Worm (Caenorhabditis elegans) whole organism, young adult: ENCODE results near the gene Y60C6A.3.

Experiments used
- B0261.1 ChIP-seq: sonication (generic microtip); optimal IDR thresholded peaks from 2 replicates; lab custom pipeline; 2016; ENCODE audit warnings: mild to moderate bottlenecking, missing genetic modification characterization, moderate library complexity, missing compliant biosample characterization
- B0336.3 ChIP-seq: fragments of 200-800 bp; sonication (Bioruptor generic); IDR thresholded peaks from 2 replicates; pipeline ENCODE4 v1.3.6; 2022; ENCODE audit warnings: missing genetic modification characterization, missing compliant biosample characterization
- C06A6.2 ChIP-seq: fragments of 200-800 bp; sonication (Bioruptor generic); conservative IDR thresholded peaks from 2 replicates; pipeline ENCODE4 v1.3.6; 2022; ENCODE audit warnings: missing genetic modification characterization, missing compliant biosample characterization
- C17E4.6 ChIP-seq: fragments of 200-800 bp; sonication (Bioruptor generic); IDR thresholded peaks from 2 replicates; pipeline ENCODE4 v1.3.6; 2022; ENCODE audit warnings: missing genetic modification reagents, missing genetic modification characterization, missing compliant biosample characterization
- F22D6.2 ChIP-seq: sonication (generic microtip); optimal IDR thresholded peaks from 2 replicates; lab custom pipeline; 2016; ENCODE audit warnings: mild to moderate bottlenecking, missing genetic modification characterization, missing compliant biosample characterization
- F33H1.4 ChIP-seq: fragments of 200-800 bp; sonication (Bioruptor generic); IDR thresholded peaks from 2 replicates; pipeline ENCODE4 v1.3.6; 2022; ENCODE audit warnings: missing genetic modification reagents, missing genetic modification characterization, missing compliant biosample characterization
- K12H6.12 ChIP-seq: fragments of 200-800 bp; sonication (Bioruptor generic); optimal IDR thresholded peaks from 2 replicates; lab custom pipeline; 2018; ENCODE audit warnings: mild to moderate bottlenecking, missing genetic modification characterization, missing compliant biosample characterization
- Y53G8AR.9 ChIP-seq: fragments of 200-800 bp; sonication (Bioruptor generic); conservative IDR thresholded peaks from 2 replicates; pipeline ENCODE4 v1.3.6; 2022; ENCODE audit warnings: missing genetic modification reagents, missing genetic modification characterization, missing compliant biosample characterization
- ZK185.1 ChIP-seq: sonication (generic microtip); optimal IDR thresholded peaks from 2 replicates; lab custom pipeline; 2016; ENCODE audit warnings: mild to moderate bottlenecking, missing genetic modification characterization, missing compliant biosample characterization; ENCODE audit not compliant: poor library complexity, severe bottlenecking
- ceh-100 ChIP-seq: fragments of 200-800 bp; sonication (Bioruptor generic); IDR thresholded peaks from 2 replicates; pipeline ENCODE4 v1.3.6; 2022; ENCODE audit warnings: missing genetic modification reagents, missing genetic modification characterization, missing compliant biosample characterization
- ceh-27 ChIP-seq: fragments of 200-800 bp; sonication (Bioruptor generic); optimal IDR thresholded peaks from 2 replicates; lab custom pipeline; 2018; ENCODE audit warnings: mild to moderate bottlenecking, missing genetic modification characterization, moderate library complexity, missing compliant biosample characterization
- ceh-58 ChIP-seq: fragments of 200-800 bp; sonication (Bioruptor generic); IDR thresholded peaks from 2 replicates; pipeline ENCODE4 v1.3.6; 2022; ENCODE audit warnings: missing genetic modification characterization, missing compliant biosample characterization
- ceh-79 ChIP-seq: sonication (generic microtip); optimal IDR thresholded peaks from 2 replicates; lab custom pipeline; 2017; ENCODE audit warnings: mild to moderate bottlenecking, missing genetic modification characterization, missing compliant biosample characterization
- dpl-1 ChIP-seq: fragments of 150-350 bp; optimal IDR thresholded peaks from 2 replicates; lab custom pipeline; 2014; ENCODE audit warnings: missing biosample characterization, missing genetic modification reagents, missing genetic modification characterization
- egrh-3 ChIP-seq: fragments of 200-800 bp; sonication (Bioruptor generic); IDR thresholded peaks from 2 replicates; pipeline ENCODE4 v1.3.6; 2022; ENCODE audit warnings: missing genetic modification reagents, missing genetic modification characterization, missing compliant biosample characterization
- hmg-1.2 ChIP-seq: fragments of 200-800 bp; sonication (Bioruptor generic); IDR thresholded peaks from 2 replicates; pipeline ENCODE4 v1.3.6; 2022; ENCODE audit warnings: missing genetic modification reagents, missing genetic modification characterization, missing compliant biosample characterization
- hmg-20 ChIP-seq: fragments of 200-800 bp; sonication (Bioruptor generic); IDR thresholded peaks from 2 replicates; pipeline ENCODE4 v1.3.6; 2022; ENCODE audit warnings: missing genetic modification reagents, missing genetic modification characterization, missing compliant biosample characterization
- let-526 ChIP-seq: fragments of 200-800 bp; sonication (Bioruptor generic); IDR thresholded peaks from 2 replicates; pipeline ENCODE4 v1.3.6; 2022; ENCODE audit warnings: missing genetic modification reagents, missing genetic modification characterization, missing compliant biosample characterization
- lin-35 ChIP-seq, 3 experiments: fragments of 150-350 bp in 2 of 3; sonication (generic microtip) in 1 of 3; optimal IDR thresholded peaks; 2 replicates each; lab custom pipeline; 2014 to 2018; ENCODE audit warnings: missing biosample characterization in 3 of 3, missing genetic modification characterization in 3 of 3, missing genetic modification reagents in 3 of 3
- lin-40 ChIP-seq: sonication (generic microtip); optimal IDR thresholded peaks from 2 replicates; lab custom pipeline; 2016; ENCODE audit warnings: missing genetic modification characterization, mild to moderate bottlenecking, missing compliant biosample characterization, missing genotype, missing genetic modification reagents
- lin-54 ChIP-seq: fragments of 200-800 bp; sonication (Bioruptor generic); optimal IDR thresholded peaks from 2 replicates; lab custom pipeline; 2018; ENCODE audit warnings: mild to moderate bottlenecking, missing genetic modification characterization, missing compliant biosample characterization
- lir-1 ChIP-seq: fragments of 200-800 bp; sonication (Bioruptor generic); conservative IDR thresholded peaks from 2 replicates; pipeline ENCODE4 v1.3.6; 2022; ENCODE audit warnings: missing genetic modification reagents, missing genetic modification characterization, missing compliant biosample characterization
- lsl-1 ChIP-seq: fragments of 200-800 bp; sonication (Bioruptor generic); optimal IDR thresholded peaks from 2 replicates; lab custom pipeline; 2018; ENCODE audit warnings: mild to moderate bottlenecking, missing genetic modification characterization, moderate library complexity, missing compliant biosample characterization
- madf-10 ChIP-seq: sonication (generic microtip); optimal IDR thresholded peaks from 2 replicates; lab custom pipeline; 2016; ENCODE audit warnings: mild to moderate bottlenecking, missing genetic modification characterization, missing compliant biosample characterization
- madf-6 ChIP-seq: fragments of 200-800 bp; sonication (Bioruptor generic); IDR thresholded peaks from 2 replicates; pipeline ENCODE4 v1.3.6; 2022; ENCODE audit warnings: missing genetic modification reagents, missing genetic modification characterization, missing compliant biosample characterization
- madf-8 ChIP-seq: fragments of 200-800 bp; sonication (Bioruptor generic); conservative IDR thresholded peaks from 2 replicates; pipeline ENCODE4 v1.3.6; 2022; ENCODE audit warnings: missing genetic modification reagents, missing genetic modification characterization, missing compliant biosample characterization
- nfya-1 ChIP-seq: sonication (generic microtip); optimal IDR thresholded peaks from 2 replicates; lab custom pipeline; 2017; ENCODE audit warnings: antibody characterized with exemption, missing compliant biosample characterization, missing genetic modification characterization, borderline replicate concordance; ENCODE audit not compliant: insufficient read depth
- nhr-120 ChIP-seq: fragments of 200-800 bp; sonication (Bioruptor generic); IDR thresholded peaks from 2 replicates; pipeline ENCODE4 v1.3.6; 2022; ENCODE audit warnings: missing genetic modification characterization, missing compliant biosample characterization
- nhr-179 ChIP-seq: sonication (generic microtip); optimal IDR thresholded peaks from 2 replicates; lab custom pipeline; 2016; ENCODE audit warnings: mild to moderate bottlenecking, missing genetic modification characterization, missing compliant biosample characterization
- nhr-90 ChIP-seq: sonication (generic microtip); optimal IDR thresholded peaks from 2 replicates; lab custom pipeline; 2016; ENCODE audit warnings: missing genotype, mild to moderate bottlenecking, missing genetic modification characterization, missing compliant biosample characterization
- rcor-1 ChIP-seq: fragments of 200-800 bp; sonication (Bioruptor generic); IDR thresholded peaks from 2 replicates; pipeline ENCODE4 v1.3.6; 2022; ENCODE audit warnings: missing genetic modification reagents, missing genetic modification characterization, missing compliant biosample characterization
- rpc-1 ChIP-seq, 2 experiments: fragments of 150-350 bp in 1 of 2; sonication (generic microtip) in 1 of 2; optimal IDR thresholded peaks; 2 replicates each; lab custom pipeline; 2014 to 2018; ENCODE audit warnings: missing biosample characterization in 1 of 2, missing genetic modification characterization in 1 of 2, missing genetic modification reagents in 1 of 2, missing genotype in 1 of 2
- snpc-3.4 ChIP-seq: sonication (generic microtip); optimal IDR thresholded peaks from 2 replicates; lab custom pipeline; 2017; ENCODE audit warnings: missing genetic modification characterization, mild to moderate bottlenecking, missing compliant biosample characterization, antibody characterized with exemption, moderate library complexity, missing genotype, missing genetic modification reagents
- snpc-4 ChIP-seq, 5 experiments: fragments of 150-350 bp in 1 of 5; sonication (generic microtip) in 4 of 5; optimal IDR thresholded peaks; 2 replicates each; lab custom pipeline; 2014 to 2018; ENCODE audit warnings: missing genetic modification characterization in 5 of 5, missing biosample characterization in 3 of 5, antibody characterized with exemption in 2 of 5, mild to moderate bottlenecking in 2 of 5, missing compliant biosample characterization in 2 of 5, missing genotype in 2 of 5, moderate library complexity in 2 of 5, missing genetic modification reagents in 1 of 5
- somi-1 ChIP-seq: fragments of 200-800 bp; sonication (Bioruptor generic); optimal IDR thresholded peaks from 2 replicates; lab custom pipeline; 2018; ENCODE audit warnings: mild to moderate bottlenecking, missing genetic modification characterization, missing compliant biosample characterization
- tbp1 ChIP-seq: fragments of 200-800 bp; sonication (Bioruptor generic); optimal IDR thresholded peaks from 2 replicates; lab custom pipeline; 2018; ENCODE audit warnings: mild to moderate bottlenecking, missing genetic modification characterization, missing compliant biosample characterization
- unc-130 ChIP-seq: sonication (generic microtip); optimal IDR thresholded peaks from 2 replicates; lab custom pipeline; 2016; ENCODE audit warnings: missing genetic modification reagents, missing genetic modification characterization, missing compliant biosample characterization
- xnd-1 ChIP-seq: sonication (generic microtip); optimal IDR thresholded peaks from 2 replicates; lab custom pipeline; 2016; ENCODE audit warnings: missing genotype, missing genetic modification reagents, missing genetic modification characterization, missing compliant biosample characterization
- ztf-18 ChIP-seq: sonication (generic microtip); optimal IDR thresholded peaks from 2 replicates; lab custom pipeline; 2016; ENCODE audit warnings: missing genotype, mild to moderate bottlenecking, missing genetic modification characterization, missing compliant biosample characterization
- ztf-22 ChIP-seq: fragments of 200-800 bp; sonication (Bioruptor generic); optimal IDR thresholded peaks from 2 replicates; lab custom pipeline; 2018; ENCODE audit warnings: mild to moderate bottlenecking, missing genetic modification characterization, moderate library complexity, missing compliant biosample characterization
- ztf-26 ChIP-seq: sonication (generic microtip); optimal IDR thresholded peaks from 2 replicates; lab custom pipeline; 2017; ENCODE audit warnings: missing genetic modification characterization, missing compliant biosample characterization
- ztf-3 ChIP-seq: fragments of 200-800 bp; sonication (Bioruptor generic); optimal IDR thresholded peaks from 2 replicates; lab custom pipeline; 2018; ENCODE audit warnings: mild to moderate bottlenecking, missing genetic modification characterization, missing compliant biosample characterization

The Y60C6A.3 gene

ce11 chrV:4823683-4824391, 38.2 kb downstream of the Y60C6A.3 start (continued):
- TF ChIP-seq ZK185.1 (tag; lab: Kevin White, UChicago) (peak; percentile 68), ceh-27 (GFP tag; lab: Kevin White, UChicago) (no peak), dpl-1 (GFP tag; lab: Kevin White, UChicago) (no peak), tbp1 (GFP tag; lab: Kevin White, UChicago) (peak; percentile 3), B0261.1 (peak; percentile 32), F22D6.2 (tag; lab: Kevin White, UChicago) (no peak)

- TF ChIP-seq lin-54 (GFP tag; lab: Kevin White, UChicago) (peak; percentile 80), ztf-18 (tag; lab: Kevin White, UChicago) (peak; percentile 47), xnd-1 (tag; lab: Kevin White, UChicago) (peak; percentile 52), ceh-79 (tag; lab: Kevin White, UChicago) (no peak), nhr-179 (tag; lab: Kevin White, UChicago) (no peak), egrh-3 (peak; percentile 26; the same call in 1 of the 2 replicates), ztf-26 (peak; percentile 38), unc-130 (GFP tag; lab: Kevin White, UChicago) (no peak), B0336.3 (GFP tag; lab: Robert Waterston, UW) (peak; percentile 79), madf-10 (peak; percentile 56), hmg-1.2 (peak; percentile 70), nfya-1 (tag; lab: Kevin White, UChicago) (no peak), C17E4.6 (GFP tag; lab: Robert Waterston, UW) (0 out of 2 replicates have a peak, but pooled peaks have one; percentile 63), hmg-20 (GFP tag; lab: Robert Waterston, UW) (no peak), somi-1 (peak; percentile 56), nhr-120 (GFP tag; lab: Robert Waterston, UW) (no peak), dpl-1 (GFP tag; lab: Kevin White, UChicago) (peak; percentile 11), lir-1 (GFP tag; lab: Robert Waterston, UW) (peak; percentile 78), ztf-3 (no peak), let-526 (GFP tag; lab: Robert Waterston, UW) (0 out of 2 replicates have a peak, but pooled peaks have one; percentile 52), snpc-4 (GFP tag; optimal IDR thresholded peaks at IDR 0.05; lab: Kevin White, UChicago) (peak; percentile 17), snpc-4 (tag; optimal IDR thresholded peaks at IDR 0.05; lab: Kevin White, UChicago) (peak; percentile 50 to 70 (median 61)), madf-6 (peak; percentile 91), ZK185.1 (tag; lab: Kevin White, UChicago) (peak; percentile 54), lin-35 (GFP tag; optimal IDR thresholded peaks at IDR 0.05; lab: Kevin White, UChicago) (peak in 1 of 3 experiments; percentile 42), rpc-1 (optimal IDR thresholded peaks at IDR 0.05; lab: Kevin White, UChicago) (peak; percentile 43), rpc-1 (tag; optimal IDR thresholded peaks at IDR 0.05; lab: Kevin White, UChicago) (no peak), snpc-3.4 (tag; lab: Kevin White, UChicago) (peak; percentile 59), madf-8 (GFP tag; lab: Robert Waterston, UW) (peak; percentile 75), ztf-22 (GFP tag; lab: Kevin White, UChicago) (no peak), ceh-27 (GFP tag; lab: Kevin White, UChicago) (peak; percentile 73), rcor-1 (GFP tag; lab: Robert Waterston, UW) (peak; percentile 78), ceh-100 (GFP tag; lab: Robert Waterston, UW) (peak; percentile 79), Y53G8AR.9 (GFP tag; lab: Robert Waterston, UW) (peak; percentile 82), K12H6.12 (tag; lab: Kevin White, UChicago) (peak; percentile 22), ceh-58 (GFP tag; lab: Robert Waterston, UW) (no peak), nhr-90 (tag; lab: Kevin White, UChicago) (no peak), lsl-1 (GFP tag; lab: Kevin White, UChicago) (peak; percentile 91), C06A6.2 (GFP tag; lab: Robert Waterston, UW) (peak; percentile 68; the same call in 1 of the 2 replicates), lin-40 (peak; percentile 69), F33H1.4 (GFP tag; lab: Robert Waterston, UW) (peak; percentile 96)
These were observed 41.2 kb downstream of the Y60C6A.3 start, which contains the start of the genes hsp-6 and C37H5.5 for ce11 chrV:4826710-4827380. Gene hsp-6, minus strand, starts transcription at chrV:4826760. Gene C37H5.5, plus strand, starts transcription at chrV:4827360.
